Fruit fly (Drosophila melanogaster): ENCODE results near the gene CG32264.

Gene CG32264

DNA sequence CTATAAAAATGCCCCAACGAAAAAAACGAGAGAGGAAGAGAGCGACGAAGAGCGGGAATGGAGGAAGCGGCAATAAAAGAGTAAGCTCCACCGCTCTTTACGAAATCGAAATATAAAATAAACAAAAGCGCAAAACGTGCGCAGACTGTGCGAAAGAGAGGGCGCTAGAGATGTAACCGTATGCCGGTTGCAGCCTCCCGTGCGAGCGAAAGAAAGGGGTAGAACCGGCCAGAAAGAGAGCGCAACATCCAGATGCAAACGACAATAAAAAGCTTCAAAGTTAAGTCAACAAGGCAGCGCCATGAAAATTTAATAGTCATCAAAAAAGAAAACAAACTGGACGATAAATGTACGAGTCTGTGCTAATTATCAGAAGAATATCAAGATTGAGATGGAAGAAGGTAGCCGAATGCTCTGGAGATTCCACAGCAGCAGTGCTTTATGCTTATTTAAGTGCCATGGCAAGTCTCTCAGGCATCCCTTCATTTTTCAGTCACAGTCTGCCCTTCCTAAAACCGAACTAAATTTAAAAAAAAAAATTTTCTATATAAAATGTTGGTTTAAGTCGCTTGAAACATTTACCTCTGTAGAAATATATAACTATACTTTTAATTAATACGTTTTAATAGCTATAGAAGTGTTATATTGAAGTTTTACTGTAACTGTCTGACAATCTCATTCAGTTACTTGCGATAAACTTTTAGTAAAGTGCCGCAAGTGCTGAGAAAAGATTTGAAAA lies 40.3 kb downstream of the CG32264 start:
- TF ChIP-seq Hr78 (GFP tag; optimal IDR thresholded peaks at IDR 0.05) (no peak), sv (GFP tag; optimal IDR thresholded peaks at IDR 0.05) (peak; percentile 67), Dif (GFP tag; optimal IDR thresholded peaks at IDR 0.05; ENCODE audit: partially characterized antibody) (peak; percentile 13), Sp1 (GFP tag; optimal IDR thresholded peaks at IDR 0.05) (peak; percentile 64), foxo (GFP tag; optimal IDR thresholded peaks at IDR 0.05) (peak in 1 of 2 experiments; percentile 58), Hr83 (GFP tag; optimal IDR thresholded peaks at IDR 0.05; ENCODE audit: poor library complexity, severe bottlenecking) (no peak), rgr (GFP tag; optimal IDR thresholded peaks at IDR 0.05) (peak; percentile 54), woc (GFP tag; optimal IDR thresholded peaks at IDR 0.05) (peak; percentile 9), Rel (GFP tag; optimal IDR thresholded peaks at IDR 0.05) (no peak), Rel (tag; optimal IDR thresholded peaks at IDR 0.05) (no peak), br (GFP tag; optimal IDR thresholded peaks at IDR 0.05) (peak; percentile 3), Hnf4 (GFP tag; optimal IDR thresholded peaks at IDR 0.05) (peak; percentile 20), psq (GFP tag; optimal IDR thresholded peaks at IDR 0.05) (peak; percentile 67), CG32264 (GFP tag; optimal IDR thresholded peaks at IDR 0.05) (peak; percentile 38), ey (GFP tag; optimal IDR thresholded peaks at IDR 0.05) (peak; percentile 40), GATAd (GFP tag; optimal IDR thresholded peaks at IDR 0.05) (no peak), h (GFP tag; optimal IDR thresholded peaks at IDR 0.05) (peak; percentile 64), fru (GFP tag; optimal IDR thresholded peaks at IDR 0.05) (peak; percentile 61), HLH106 (tag; optimal IDR thresholded peaks at IDR 0.05) (peak; percentile 55), N (GFP tag; optimal IDR thresholded peaks at IDR 0.05) (no peak), OdsH (GFP tag; optimal IDR thresholded peaks at IDR 0.05) (peak; percentile 68), dsf (GFP tag; optimal IDR thresholded peaks at IDR 0.05; ENCODE audit: borderline replicate concordance) (no peak), dl (GFP tag; optimal IDR thresholded peaks at IDR 0.05; ENCODE audit: insufficient read depth in 1 of 2, partially characterized antibody in 2 of 2) (peak in 1 of 2 experiments; percentile 27)

DNA sequence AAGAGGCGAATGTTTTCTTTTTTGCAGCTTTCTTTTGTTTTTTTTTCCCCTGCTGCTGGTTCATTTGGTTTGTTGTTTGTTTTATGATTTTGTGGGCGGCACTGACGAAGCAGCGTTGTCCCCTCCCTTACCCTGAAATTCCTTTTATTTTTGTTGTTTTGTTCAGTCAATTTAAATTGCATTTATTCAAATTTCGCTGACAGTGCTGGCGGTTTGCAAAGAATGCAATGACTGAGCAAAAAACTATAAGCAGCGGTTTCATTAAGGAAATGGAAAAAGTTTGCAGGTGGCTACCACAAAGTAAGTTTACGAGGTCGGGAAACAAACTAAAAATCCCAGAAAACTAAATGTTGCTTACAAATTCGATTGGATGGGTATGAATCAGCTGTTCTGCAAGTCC lies 41.9 kb downstream of the CG32264 start:
- TF ChIP-seq Mio (GFP tag; optimal IDR thresholded peaks at IDR 0.05) (no peak), dmrt93B (GFP tag; optimal IDR thresholded peaks at IDR 0.05) (no peak), ey (GFP tag; optimal IDR thresholded peaks at IDR 0.05) (no peak), Hnf4 (GFP tag; optimal IDR thresholded peaks at IDR 0.05) (no peak), GATAd (GFP tag; optimal IDR thresholded peaks at IDR 0.05) (no peak), CG9705 (GFP tag; optimal IDR thresholded peaks at IDR 0.05) (no peak), Sp1 (GFP tag; optimal IDR thresholded peaks at IDR 0.05) (no peak)

DNA sequence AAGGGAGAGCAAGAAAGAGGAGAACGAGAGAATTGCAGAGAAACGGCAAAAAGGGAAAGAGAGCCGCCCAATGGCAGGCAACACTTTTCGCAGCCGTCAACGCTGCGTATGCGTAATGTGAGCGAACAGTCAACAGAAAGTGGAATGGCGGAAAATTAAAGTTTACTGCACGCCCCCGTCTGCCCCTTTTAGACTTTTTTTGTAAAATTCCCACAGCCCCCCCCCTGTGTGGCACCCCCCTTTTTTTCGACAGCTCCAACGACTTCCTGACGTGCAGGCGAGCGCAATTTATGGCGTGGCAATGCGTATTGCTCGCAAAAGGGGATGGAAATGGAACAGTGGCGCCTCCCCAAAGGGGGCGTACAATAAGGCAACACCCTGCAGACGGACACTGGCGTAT lies 42.9 kb downstream of the CG32264 start:
- TF ChIP-seq dl (GFP tag; optimal IDR thresholded peaks at IDR 0.05; ENCODE audit: insufficient read depth in 1 of 2, partially characterized antibody in 2 of 2): no peak
- TF ChIP-seq pan (optimal IDR thresholded peaks at IDR 0.05): no peak
- TF ChIP-seq CrebA (GFP tag; optimal IDR thresholded peaks at IDR 0.05; ENCODE audit: borderline replicate concordance): no peak
- no peak for TF ChIP-seq dmrt93B (GFP tag; optimal IDR thresholded peaks at IDR 0.05)
- TF ChIP-seq ey (GFP tag; optimal IDR thresholded peaks at IDR 0.05): no peak

DNA sequence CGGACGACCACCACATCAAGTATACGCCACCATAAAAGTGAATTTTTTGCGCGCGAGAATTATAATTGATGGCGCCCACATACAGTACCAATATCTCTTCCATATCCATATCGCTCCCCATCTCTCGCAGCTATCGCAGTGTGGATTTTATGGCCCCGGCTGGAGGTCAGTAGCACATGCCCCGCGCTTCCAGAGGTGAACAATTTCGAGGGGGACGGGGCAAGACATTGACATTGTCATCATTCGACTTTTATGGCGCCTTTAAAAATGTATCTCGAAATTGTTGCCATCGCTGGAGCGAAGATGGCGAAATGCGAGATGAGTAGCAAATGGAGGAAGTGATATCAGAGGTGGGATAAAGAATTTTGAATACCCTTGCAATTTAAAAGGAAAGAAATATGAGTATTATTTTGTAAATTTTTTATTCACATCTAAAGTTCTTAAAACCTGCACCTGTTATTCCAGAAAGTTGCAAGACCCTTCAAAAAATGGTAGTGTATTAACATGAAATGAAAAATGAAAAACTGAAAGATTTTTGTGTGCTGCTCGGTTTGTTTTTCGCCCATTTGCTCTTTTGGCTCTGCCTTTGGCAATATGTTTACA lies 45.8 kb downstream of the CG32264 start:
- no peak for TF ChIP-seq h (GFP tag; optimal IDR thresholded peaks at IDR 0.05)
- peak; percentile 28 for TF ChIP-seq ey (GFP tag; optimal IDR thresholded peaks at IDR 0.05)

DNA sequence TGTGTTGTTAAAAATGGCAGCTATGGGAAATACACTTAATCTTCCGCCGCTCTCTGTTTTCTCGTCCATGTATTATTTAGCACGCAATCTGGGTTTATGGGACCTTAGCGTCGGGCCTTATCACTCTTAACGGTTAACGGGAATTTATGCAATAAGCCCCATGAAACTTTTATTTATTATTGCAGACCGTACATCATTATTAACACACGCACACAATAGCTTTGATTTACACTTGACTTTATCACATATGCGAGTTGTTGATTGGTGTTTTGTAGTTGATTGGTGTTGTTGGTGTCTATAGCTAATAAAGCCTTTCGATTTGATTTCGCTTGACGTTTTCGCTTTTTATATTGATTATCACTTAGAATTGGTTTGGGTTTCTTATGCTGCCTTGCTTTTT lies 47.7 kb downstream of the CG32264 start:
- TF ChIP-seq CG32264 (GFP tag; optimal IDR thresholded peaks at IDR 0.05) (no peak), Dfd (GFP tag; optimal IDR thresholded peaks at IDR 0.05) (no peak), sage (GFP tag; optimal IDR thresholded peaks at IDR 0.05) (no peak), dmrt93B (GFP tag; optimal IDR thresholded peaks at IDR 0.05) (no peak), psq (GFP tag; optimal IDR thresholded peaks at IDR 0.05) (no peak), CrebA (GFP tag; optimal IDR thresholded peaks at IDR 0.05; ENCODE audit: borderline replicate concordance) (no peak), Abd-B (GFP tag; optimal IDR thresholded peaks at IDR 0.05) (no peak), tai (GFP tag; optimal IDR thresholded peaks at IDR 0.05) (no peak), brk (GFP tag; optimal IDR thresholded peaks at IDR 0.05) (no peak), Hr78 (GFP tag; optimal IDR thresholded peaks at IDR 0.05) (no peak), sv (GFP tag; optimal IDR thresholded peaks at IDR 0.05) (no peak), Vsx2 (GFP tag; optimal IDR thresholded peaks at IDR 0.05; ENCODE audit: partially characterized antibody) (no peak), N (GFP tag; optimal IDR thresholded peaks at IDR 0.05) (no peak), ey (GFP tag; optimal IDR thresholded peaks at IDR 0.05) (no peak), fru (GFP tag; optimal IDR thresholded peaks at IDR 0.05) (no peak), Myc (optimal IDR thresholded peaks at IDR 0.05) (no peak), OdsH (GFP tag; optimal IDR thresholded peaks at IDR 0.05) (no peak)
